Worm (Caenorhabditis elegans): ENCODE data around the gene pho-5.
A peak's percentile ranks its signal among the peaks of the same experiment; 100 is the strongest.

Gene pho-5

DNA sequence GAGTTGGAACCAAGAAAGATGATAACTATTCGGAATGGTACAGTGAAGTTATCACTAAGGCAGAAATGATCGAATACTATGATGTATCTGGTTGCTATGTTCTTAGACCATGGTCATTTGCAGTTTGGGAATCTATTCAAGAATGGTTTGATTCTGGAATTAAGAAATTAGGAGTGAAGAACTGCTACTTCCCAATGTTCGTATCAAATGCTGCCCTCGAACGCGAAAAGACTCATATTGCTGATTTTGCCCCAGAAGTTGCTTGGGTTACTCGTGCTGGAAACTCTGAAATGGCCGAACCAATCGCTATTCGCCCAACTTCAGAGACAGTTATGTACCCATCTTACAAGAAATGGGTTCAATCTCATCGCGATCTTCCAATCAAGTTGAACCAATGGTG lies 46.3 kb downstream of the pho-5 start:
- no peak for TF ChIP-seq C34F6.9 (tag; optimal IDR thresholded peaks at IDR 0.05)
- no peak for TF ChIP-seq unc-62 (GFP tag; optimal IDR thresholded peaks at IDR 0.05)
- no peak for TF ChIP-seq lin-13 (GFP tag; optimal IDR thresholded peaks at IDR 0.05)
- TF ChIP-seq unc-55 (GFP tag; optimal IDR thresholded peaks at IDR 0.05), result no peak

DNA sequence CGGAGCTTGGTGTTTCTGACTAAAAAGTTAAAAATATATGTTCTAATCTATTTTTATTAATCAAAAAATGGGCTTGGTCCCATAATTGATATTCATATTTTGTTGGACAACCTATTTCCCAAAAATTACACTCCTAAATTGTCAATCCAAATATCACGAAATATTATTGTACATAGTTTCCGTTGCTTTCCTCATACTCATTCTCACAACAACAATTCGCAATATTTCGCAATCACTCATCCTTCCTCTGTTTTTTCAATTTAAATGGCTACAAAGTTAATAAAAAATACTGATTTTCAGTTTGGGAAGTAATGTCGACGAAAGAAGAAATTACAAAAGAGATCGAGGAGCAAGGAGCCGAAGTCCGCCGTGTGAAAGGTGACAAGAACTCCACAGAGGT lies 47.0 kb downstream of the pho-5 start, which contains the start of gene pars-1:
TSS of gene pars-1 (plus strand) at position 301 of the 400 bp plus-strand sequence.
- TF ChIP-seq nhr-129 (tag; optimal IDR thresholded peaks at IDR 0.05), result peak; percentile 22
- TF ChIP-seq lin-13 (GFP tag; optimal IDR thresholded peaks at IDR 0.05), result no peak

DNA sequence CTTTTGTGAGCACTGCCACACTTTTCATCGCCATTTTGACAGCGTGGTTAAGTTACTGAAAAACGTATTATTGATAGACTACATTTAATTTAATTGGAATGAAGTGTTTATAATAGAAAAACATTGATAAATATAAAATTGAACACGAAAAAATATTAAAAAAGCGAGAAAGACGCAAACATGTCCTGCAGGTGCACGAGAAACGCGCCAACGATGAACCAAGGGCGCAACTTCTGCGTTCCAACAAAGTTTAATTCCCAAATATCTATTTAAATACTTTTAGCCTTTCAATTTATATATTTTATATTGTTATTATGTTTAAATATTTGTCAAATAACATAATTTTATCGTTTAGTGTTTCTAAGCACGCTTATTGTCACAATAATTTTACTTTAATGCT lies 51.5 kb downstream of the pho-5 start, which contains the start of gene ndus-8:
TSS of gene ndus-8 (minus strand) at position 55 of the 400 bp plus-strand sequence.
- no peak for TF ChIP-seq unc-39 (tag; optimal IDR thresholded peaks at IDR 0.05)
- TF ChIP-seq egl-27 (tag; optimal IDR thresholded peaks at IDR 0.05), result peak; percentile 59
- no peak for TF ChIP-seq nhr-23 (tag; optimal IDR thresholded peaks at IDR 0.05)
- no peak for TF ChIP-seq unc-62 (GFP tag; optimal IDR thresholded peaks at IDR 0.05)
- peak; percentile 32 for TF ChIP-seq nhr-6 (tag; optimal IDR thresholded peaks at IDR 0.05)
- no peak for TF ChIP-seq ceh-16 (tag; optimal IDR thresholded peaks at IDR 0.05)
- peak; percentile 54 for TF ChIP-seq nhr-21 (tag; optimal IDR thresholded peaks at IDR 0.05)
- TF ChIP-seq nhr-129 (tag; optimal IDR thresholded peaks at IDR 0.05), result peak; percentile 43
- TF ChIP-seq F13H6.1 (tag; optimal IDR thresholded peaks at IDR 0.05), result peak; percentile 40
- no peak for TF ChIP-seq mdl-1 (tag; optimal IDR thresholded peaks at IDR 0.05)
- TF ChIP-seq nhr-10 (tag; optimal IDR thresholded peaks at IDR 0.05), result no peak
- TF ChIP-seq ceh-82 (tag; optimal IDR thresholded peaks at IDR 0.05), result no peak
- no peak for TF ChIP-seq Y55F3AM.14 (GFP tag; optimal IDR thresholded peaks at IDR 0.05)
- peak; percentile 67 for TF ChIP-seq crh-2 (tag; optimal IDR thresholded peaks at IDR 0.05)
- TF ChIP-seq blmp-1 (tag; optimal IDR thresholded peaks at IDR 0.05; ENCODE audit: insufficient read depth), result no peak
- no peak for TF ChIP-seq ama-1 (optimal IDR thresholded peaks at IDR 0.05)
- TF ChIP-seq lin-39 (tag; optimal IDR thresholded peaks at IDR 0.05), result no peak
- no peak for TF ChIP-seq R02D3.7 (tag; optimal IDR thresholded peaks at IDR 0.05)
- peak; percentile 79 for TF ChIP-seq C34F6.9 (tag; optimal IDR thresholded peaks at IDR 0.05)
- peak; percentile 86 for TF ChIP-seq sma-9 (GFP tag; optimal IDR thresholded peaks at IDR 0.05)
- no peak for TF ChIP-seq sma-9 (tag; optimal IDR thresholded peaks at IDR 0.05)
- TF ChIP-seq nhr-12 (tag; optimal IDR thresholded peaks at IDR 0.05), result no peak
- TF ChIP-seq unc-55 (GFP tag; optimal IDR thresholded peaks at IDR 0.05), result no peak
- TF ChIP-seq elt-1 (tag; optimal IDR thresholded peaks at IDR 0.05), result no peak
- TF ChIP-seq ztf-11 (tag; optimal IDR thresholded peaks at IDR 0.05), result no peak
- TF ChIP-seq mbf-1 (tag; optimal IDR thresholded peaks at IDR 0.05), result no peak
- TF ChIP-seq ZK546.5 (tag; optimal IDR thresholded peaks at IDR 0.05), result no peak
- TF ChIP-seq elt-3 (tag; optimal IDR thresholded peaks at IDR 0.05), result no peak
- TF ChIP-seq snpc-4 (tag; optimal IDR thresholded peaks at IDR 0.05), result peak; percentile 74
- TF ChIP-seq skn-1 (tag; optimal IDR thresholded peaks at IDR 0.05), result no peak
- TF ChIP-seq aly-2 (tag; optimal IDR thresholded peaks at IDR 0.05), result no peak
- peak; percentile 7 for TF ChIP-seq fos-1 (tag; optimal IDR thresholded peaks at IDR 0.05)
- peak; percentile 75 for TF ChIP-seq gmeb-1 (tag; optimal IDR thresholded peaks at IDR 0.05)
- no peak for TF ChIP-seq ztf-1 (GFP tag; conservative IDR thresholded peaks at IDR 0.05)
- peak; percentile 61 to 86 for TF ChIP-seq lsy-2 (tag; optimal IDR thresholded peaks at IDR 0.05)
- TF ChIP-seq dmd-4 (tag; optimal IDR thresholded peaks at IDR 0.05), result no peak
- peak; percentile 59 for TF ChIP-seq ztf-4 (tag; optimal IDR thresholded peaks at IDR 0.05)
- no peak for TF ChIP-seq zag-1 (tag; optimal IDR thresholded peaks at IDR 0.05)
- peak; percentile 36 for TF ChIP-seq sem-4 (tag; optimal IDR thresholded peaks at IDR 0.05)
- TF ChIP-seq nhr-237 (tag; optimal IDR thresholded peaks at IDR 0.05), result no peak
- no peak for TF ChIP-seq nhr-11 (tag; optimal IDR thresholded peaks at IDR 0.05)
- peak; percentile 54 for TF ChIP-seq lin-11 (tag; optimal IDR thresholded peaks at IDR 0.05)
- peak; percentile 69 for TF ChIP-seq nhr-25 (tag; optimal IDR thresholded peaks at IDR 0.05)
- no peak for TF ChIP-seq mab-5 (tag; optimal IDR thresholded peaks at IDR 0.05)
- no peak for TF ChIP-seq peb-1 (tag; optimal IDR thresholded peaks at IDR 0.05)
- peak; percentile 58 for TF ChIP-seq sma-3 (GFP tag; optimal IDR thresholded peaks at IDR 0.05)
- no peak for TF ChIP-seq alr-1 (tag; optimal IDR thresholded peaks at IDR 0.05)
- peak; percentile 60 for TF ChIP-seq lin-13 (GFP tag; optimal IDR thresholded peaks at IDR 0.05)
- no peak for TF ChIP-seq nhr-77 (tag; optimal IDR thresholded peaks at IDR 0.05)
